Worm (Caenorhabditis elegans): ENCODE data around the gene dpy-9.
A peak's percentile ranks its signal among the peaks of the same experiment; 100 is the strongest.

Gene dpy-9

DNA sequence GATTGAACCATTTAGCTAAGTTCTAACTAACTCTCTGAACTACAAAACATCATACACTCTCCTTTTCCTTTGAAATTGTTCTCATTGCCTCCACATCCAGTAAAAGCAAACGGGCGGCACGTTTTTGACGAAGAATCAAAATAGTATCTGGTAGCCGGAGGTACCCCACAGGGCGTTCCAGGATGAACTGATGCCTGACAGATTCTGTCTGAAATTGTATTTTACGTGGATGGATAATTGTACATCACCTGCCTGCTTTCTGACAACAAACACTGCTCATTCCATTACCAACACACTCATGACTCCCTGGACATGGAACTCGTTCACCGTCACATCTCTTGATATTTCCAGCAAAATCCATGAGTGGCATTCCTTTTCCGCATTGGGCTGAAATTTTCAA is 31.4 kb upstream of the dpy-9 start:
- TF ChIP-seq elt-4 (tag; optimal IDR thresholded peaks at IDR 0.05) (no peak), pha-2 (tag; optimal IDR thresholded peaks at IDR 0.05) (no peak), K02D7.2 (tag; optimal IDR thresholded peaks at IDR 0.05) (no peak), ceh-6 (GFP tag; optimal IDR thresholded peaks at IDR 0.05) (no peak), ceh-2 (tag; optimal IDR thresholded peaks at IDR 0.05) (no peak), fkh-10 (GFP tag; optimal IDR thresholded peaks at IDR 0.05) (no peak), lim-6 (tag; optimal IDR thresholded peaks at IDR 0.05) (no peak), fax-1 (tag; optimal IDR thresholded peaks at IDR 0.05) (no peak), ceh-31 (tag; optimal IDR thresholded peaks at IDR 0.05) (no peak), hlh-15 (tag; optimal IDR thresholded peaks at IDR 0.05) (no peak), ets-4 (tag; optimal IDR thresholded peaks at IDR 0.05) (no peak), ceh-22 (tag; optimal IDR thresholded peaks at IDR 0.05) (no peak), nhr-11 (tag; optimal IDR thresholded peaks at IDR 0.05) (no peak), pag-3 (tag; optimal IDR thresholded peaks at IDR 0.05; ENCODE audit: borderline replicate concordance) (no peak), ceh-24 (tag; optimal IDR thresholded peaks at IDR 0.05) (no peak), tbx-2 (tag; optimal IDR thresholded peaks at IDR 0.05) (no peak)

ce11 chrIV:288027-288426 is 29.0 kb upstream of the dpy-9 start, which contains the start of gene T21D12.14:
Gene T21D12.14, minus strand, starts transcription at chrIV:288127.
- TF ChIP-seq madf-2 (tag; optimal IDR thresholded peaks at IDR 0.05), result no peak
- no peak for TF ChIP-seq ceh-34 (tag; optimal IDR thresholded peaks at IDR 0.05)
- no peak for TF ChIP-seq ceh-31 (tag; optimal IDR thresholded peaks at IDR 0.05)
- no peak for TF ChIP-seq ceh-24 (tag; optimal IDR thresholded peaks at IDR 0.05)
- TF ChIP-seq ceh-22 (tag; optimal IDR thresholded peaks at IDR 0.05), result no peak
- no peak for TF ChIP-seq pros-1 (tag; optimal IDR thresholded peaks at IDR 0.05)

DNA sequence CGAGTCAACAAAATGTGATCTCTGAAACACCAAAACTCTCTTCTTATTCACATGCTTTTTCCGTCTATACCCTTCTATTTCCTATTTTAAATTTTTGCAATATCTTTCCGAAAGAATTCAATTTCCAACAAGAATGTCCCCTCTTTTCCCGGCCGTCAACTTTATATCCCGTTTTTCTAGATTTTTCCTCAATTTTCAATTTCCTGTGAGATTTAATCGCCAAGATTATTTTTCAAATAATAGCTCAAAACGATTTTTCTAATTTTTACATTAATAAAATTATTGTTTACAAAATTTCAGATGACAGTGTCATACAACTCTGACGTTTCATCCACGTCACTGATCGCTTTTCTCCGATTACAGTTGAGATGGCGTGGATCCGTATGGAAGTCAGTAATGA is 24.3 kb upstream of the dpy-9 start, which contains the start of gene best-19:
best-19 (plus strand) TSS at position 301 of the 400 bp plus-strand sequence.
- TF ChIP-seq nfya-1 (tag; optimal IDR thresholded peaks at IDR 0.05) (no peak), unc-42 (tag; optimal IDR thresholded peaks at IDR 0.05) (peak; percentile 52)

DNA sequence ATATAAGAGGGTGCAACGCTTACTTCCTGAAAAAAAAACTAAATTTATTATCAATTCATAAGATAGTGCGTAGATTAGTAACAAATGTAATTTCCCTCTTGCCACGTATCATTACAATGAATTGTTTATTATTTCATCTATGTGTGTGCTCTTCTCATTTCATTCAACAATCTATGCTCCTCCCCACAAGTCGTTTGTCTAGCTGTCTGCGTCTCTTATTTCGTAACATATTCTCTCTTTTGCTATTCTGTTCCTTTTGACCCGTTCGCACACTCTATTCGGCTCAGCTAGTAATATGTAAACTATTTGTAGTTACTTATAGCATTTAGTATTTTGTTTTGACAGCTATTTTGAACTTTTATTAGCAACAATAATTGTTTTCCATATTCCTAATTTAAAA is 23.0 kb upstream of the dpy-9 start:
- TF ChIP-seq ceh-48 (tag; optimal IDR thresholded peaks at IDR 0.05), result no peak
- TF ChIP-seq ceh-31 (tag; optimal IDR thresholded peaks at IDR 0.05), result no peak

ce11 chrIV:278284-278683 is 19.3 kb upstream of the dpy-9 start:
- no peak for TF ChIP-seq ceh-45 (GFP tag; IDR thresholded peaks at IDR 0.05)
- no peak for TF ChIP-seq eyg-1 (tag; optimal IDR thresholded peaks at IDR 0.05)
- no peak for TF ChIP-seq nhr-11 (tag; optimal IDR thresholded peaks at IDR 0.05)
- TF ChIP-seq lim-6 (tag; optimal IDR thresholded peaks at IDR 0.05), result no peak
- TF ChIP-seq ceh-14 (tag; optimal IDR thresholded peaks at IDR 0.05), result no peak
- TF ChIP-seq pqm-1 (tag; optimal IDR thresholded peaks at IDR 0.05), result no peak
- TF ChIP-seq ceh-31 (tag; optimal IDR thresholded peaks at IDR 0.05), result no peak
- TF ChIP-seq ceh-2 (tag; optimal IDR thresholded peaks at IDR 0.05), result no peak
- TF ChIP-seq ceh-19 (GFP tag; optimal IDR thresholded peaks at IDR 0.05), result no peak
- no peak for TF ChIP-seq sox-2 (GFP tag; IDR thresholded peaks at IDR 0.05)
- TF ChIP-seq ztf-16 (tag; optimal IDR thresholded peaks at IDR 0.05), result no peak
- TF ChIP-seq sox-4 (tag; optimal IDR thresholded peaks at IDR 0.05), result no peak
- no peak for TF ChIP-seq unc-42 (tag; optimal IDR thresholded peaks at IDR 0.05)
- TF ChIP-seq ama-1 (optimal IDR thresholded peaks at IDR 0.05), result no peak
- TF ChIP-seq tbx-7 (tag; optimal IDR thresholded peaks at IDR 0.05), result no peak
- TF ChIP-seq ref-2 (tag; optimal IDR thresholded peaks at IDR 0.05), result no peak

DNA sequence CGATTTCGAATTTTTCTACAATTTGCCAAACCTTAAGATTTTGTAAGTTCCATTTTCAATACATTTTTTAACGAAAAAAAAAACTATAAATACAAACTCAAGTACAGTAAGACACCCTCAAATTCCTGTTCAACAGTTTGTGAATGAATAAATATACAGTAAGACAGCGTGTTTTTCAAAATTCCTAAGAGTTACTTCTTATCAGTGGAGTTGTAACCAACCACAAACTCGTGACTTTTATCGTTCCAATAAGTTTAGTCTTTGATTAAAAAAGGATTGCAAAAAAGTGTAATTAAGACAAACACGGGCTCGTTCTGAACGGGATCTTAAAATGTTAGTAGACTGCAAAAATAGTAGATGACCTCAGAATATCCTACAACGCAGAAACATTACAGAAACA is 16.1 kb upstream of the dpy-9 start:
- TF ChIP-seq fkh-6 (tag; optimal IDR thresholded peaks at IDR 0.05), result no peak
- TF ChIP-seq pax-1 (tag; optimal IDR thresholded peaks at IDR 0.05), result no peak
- no peak for TF ChIP-seq ztf-16 (tag; optimal IDR thresholded peaks at IDR 0.05)
- TF ChIP-seq pha-2 (tag; optimal IDR thresholded peaks at IDR 0.05), result no peak
- TF ChIP-seq fkh-10 (GFP tag; optimal IDR thresholded peaks at IDR 0.05), result no peak

Data from whole organism, late embryonic.